Worm (Caenorhabditis elegans) whole organism, L2 larva: ENCODE measurements around the gene C49A9.6.

Source experiments
- elt-1 ChIP-seq: fragments of 150-350 bp; optimal IDR thresholded peaks from 2 replicates; lab custom pipeline; 2014; ENCODE audit warnings: missing biosample characterization, missing genetic modification characterization
- nhr-25 ChIP-seq: fragments of 150-350 bp; sonication (generic microtip); optimal IDR thresholded peaks from 3 replicates; lab custom pipeline; 2014; ENCODE audit warnings: missing biosample characterization, missing genetic modification characterization
- snpc-4 ChIP-seq: fragments of 150-350 bp; optimal IDR thresholded peaks from 2 replicates; lab custom pipeline; 2014; ENCODE audit warnings: missing biosample characterization, missing genetic modification characterization
- unc-55 ChIP-seq: fragments of 150-350 bp; sonication (generic microtip); optimal IDR thresholded peaks from 3 replicates; lab custom pipeline; 2014; ENCODE audit warnings: missing biosample characterization, missing genetic modification reagents, missing genetic modification characterization

DNA sequence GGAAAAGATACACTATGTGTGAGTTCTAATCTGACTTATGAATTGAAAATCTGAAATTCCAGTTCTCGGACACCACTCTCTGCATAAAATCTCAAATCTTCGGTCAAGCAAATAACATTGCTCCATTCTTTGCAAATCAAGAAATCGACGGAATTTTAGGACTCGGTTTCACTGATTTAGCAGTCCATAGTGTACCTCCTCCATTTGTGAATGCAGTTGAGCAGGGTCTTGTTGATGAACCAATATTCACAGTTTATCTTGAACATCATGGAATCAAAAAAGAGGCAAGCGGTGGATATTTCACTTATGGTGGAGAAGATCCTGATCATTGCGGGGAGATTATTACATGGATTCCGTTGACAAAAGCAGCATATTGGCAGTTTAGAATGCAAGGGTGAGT, 23.6 kb upstream of the C49A9.6 start:
- no peak for TF ChIP-seq nhr-25 (tag; lab: Kevin White, UChicago)
- no peak for TF ChIP-seq unc-55 (GFP tag; lab: Kevin White, UChicago)
- TF ChIP-seq snpc-4 (tag; lab: Kevin White, UChicago): no peak
- no peak for TF ChIP-seq elt-1 (tag; lab: Kevin White, UChicago)
